Worm (Caenorhabditis elegans): ENCODE measurements around the gene srh-166.

ce11 chrV:20574314-20574713, 48.6 kb upstream of the srh-166 start, which contains the start of gene clec-263:
- no peak for TF ChIP-seq pqm-1 (tag; optimal IDR thresholded peaks at IDR 0.05)
- no peak for TF ChIP-seq lin-39 (tag; optimal IDR thresholded peaks at IDR 0.05)
- TF ChIP-seq nfya-1 (tag; optimal IDR thresholded peaks at IDR 0.05; ENCODE audit: insufficient read depth), result no peak
- TF ChIP-seq daf-12 (tag; optimal IDR thresholded peaks at IDR 0.05), result no peak

All from whole organism, L3 larva.